Worm (Caenorhabditis elegans) whole organism, early embryonic: Measurements from ENCODE around the gene R04B5.5.

Experiments
- F13C5.2 ChIP-seq: sonication (generic microtip); optimal IDR thresholded peaks from 2 replicates; lab custom pipeline; 2017; ENCODE audit warnings: mild to moderate bottlenecking, missing genetic modification characterization, inconsistent platforms, missing compliant biosample characterization
- aly-1 ChIP-seq: sonication (generic microtip); optimal IDR thresholded peaks from 2 replicates; lab custom pipeline; 2016; ENCODE audit warnings: missing genetic modification characterization, missing compliant biosample characterization
- ama-1 ChIP-seq: fragments of 150-350 bp; optimal IDR thresholded peaks from 2 replicates; lab custom pipeline; 2014
- ceh-36 ChIP-seq: sonication (generic microtip); optimal IDR thresholded peaks from 2 replicates; lab custom pipeline; 2016; ENCODE audit warnings: missing genetic modification characterization, inconsistent platforms, missing compliant biosample characterization
- ets-7 ChIP-seq: sonication (generic microtip); optimal IDR thresholded peaks from 2 replicates; lab custom pipeline; 2016; ENCODE audit warnings: missing genotype, missing genetic modification characterization, missing compliant biosample characterization
- hmbx-1 ChIP-seq: sonication (generic microtip); optimal IDR thresholded peaks from 2 replicates; lab custom pipeline; 2016; ENCODE audit warnings: mild to moderate bottlenecking, missing genetic modification characterization, missing compliant biosample characterization
- hmg-4 ChIP-seq: fragments of 200-800 bp; sonication (Bioruptor generic); optimal IDR thresholded peaks from 2 replicates; lab custom pipeline; 2018; ENCODE audit warnings: mild to moderate bottlenecking, missing genetic modification characterization, missing compliant biosample characterization
- hnd-1 ChIP-seq: sonication (generic microtip); optimal IDR thresholded peaks from 2 replicates; lab custom pipeline; 2016; ENCODE audit warnings: missing genetic modification characterization, missing compliant biosample characterization
- pes-1 ChIP-seq: fragments of 200-800 bp; sonication (Bioruptor generic); IDR thresholded peaks from 2 replicates; pipeline ENCODE4 v1.3.6; 2022; ENCODE audit warnings: missing genetic modification reagents, missing genetic modification characterization, missing compliant biosample characterization
- scrt-1 ChIP-seq: fragments of 200-800 bp; sonication (Bioruptor generic); IDR thresholded peaks from 2 replicates; pipeline ENCODE4 v1.3.6; 2022; ENCODE audit warnings: missing genetic modification characterization, missing compliant biosample characterization
- tbx-11 ChIP-seq: fragments of 200-800 bp; sonication (Bioruptor generic); IDR thresholded peaks from 2 replicates; pipeline ENCODE4 v1.3.6; 2022; ENCODE audit warnings: missing genetic modification characterization, missing compliant biosample characterization

DNA sequence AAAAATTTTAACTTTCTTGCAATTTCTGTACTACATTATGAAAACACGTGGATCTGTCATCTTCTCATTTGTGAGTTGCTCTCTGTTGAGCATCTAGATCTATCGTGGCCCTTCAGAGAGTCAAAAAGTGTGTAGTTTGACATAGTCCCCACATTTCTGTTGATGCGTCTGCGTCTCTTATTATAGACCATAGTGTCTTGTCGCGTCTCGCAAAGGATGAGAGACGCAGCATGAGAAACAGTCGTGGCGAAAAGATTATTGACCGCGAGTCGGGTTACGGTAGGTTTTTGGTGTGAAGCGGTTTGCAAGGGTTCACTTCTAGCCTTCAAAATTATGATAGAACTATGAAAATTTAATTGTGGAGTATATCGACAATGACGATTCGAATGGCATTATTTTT, 45.0 kb upstream of the R04B5.5 start:
- TF ChIP-seq hnd-1 (tag; lab: Kevin White, UChicago) = no peak
- no peak for TF ChIP-seq aly-1
- TF ChIP-seq tbx-11 (GFP tag; lab: Robert Waterston, UW) = no peak
- no peak for TF ChIP-seq ama-1
- TF ChIP-seq hmg-4 (GFP tag; lab: Kevin White, UChicago) = no peak
- no peak for TF ChIP-seq hmbx-1 (tag; lab: Kevin White, UChicago)
- no peak for TF ChIP-seq scrt-1 (GFP tag; lab: Robert Waterston, UW)
- TF ChIP-seq ets-7 (tag; lab: Kevin White, UChicago) = no peak
- no peak for TF ChIP-seq ceh-36 (tag; lab: Kevin White, UChicago)
- peak; percentile 47 for TF ChIP-seq F13C5.2 (tag; lab: Kevin White, UChicago)
- TF ChIP-seq pes-1 (GFP tag; lab: Robert Waterston, UW) = no peak
